Fruit fly (Drosophila melanogaster) whole organism, embryonic: Measurements from ENCODE around the gene Unc50.

Experiments
- Atf-2 ChIP-seq: fragments of 200-800 bp; sonication (Bioruptor generic); optimal IDR thresholded peaks from 2 replicates; lab custom pipeline; 2016; ENCODE audit warnings: missing biosample characterization, missing genetic modification characterization
- CG14441 ChIP-seq: fragments of 200-800 bp; sonication (Bioruptor generic); IDR thresholded peaks from 2 replicates; pipeline ENCODE4 v1.3.6; 2022; ENCODE audit warnings: missing biosample characterization, missing genetic modification characterization
- CG4424 ChIP-seq: fragments of 200-800 bp; sonication (Bioruptor generic); optimal IDR thresholded peaks from 3 replicates; lab custom pipeline; 2016; ENCODE audit warnings: missing biosample characterization, missing genetic modification characterization
- CG6854 ChIP-seq: fragments of 200-800 bp; sonication (Bioruptor generic); optimal IDR thresholded peaks from 3 replicates; lab custom pipeline; 2017; ENCODE audit warnings: missing biosample characterization, mild to moderate bottlenecking, missing genetic modification characterization
- Med ChIP-seq: fragments of 200-800 bp; sonication (Bioruptor generic); peaks from one replicate; lab custom pipeline; 2016; ENCODE audit warnings: missing biosample characterization, missing genetic modification characterization, mild to moderate bottlenecking, inconsistent platforms, moderate library complexity
- Vsx1 ChIP-seq: fragments of 200-800 bp; sonication (Bioruptor generic); optimal IDR thresholded peaks from 2 replicates; lab custom pipeline; 2017; ENCODE audit warnings: missing biosample characterization, mild to moderate bottlenecking, missing genetic modification characterization, missing genetic modification reagents
- bowl ChIP-seq: fragments of 200-800 bp; sonication (Bioruptor generic); IDR thresholded peaks from 2 replicates; pipeline ENCODE4 v1.3.6; 2022; ENCODE audit warnings: missing biosample characterization, missing genetic modification characterization
- caup ChIP-seq: fragments of 200-800 bp; sonication (Bioruptor generic); optimal IDR thresholded peaks from 3 replicates; lab custom pipeline; 2017; ENCODE audit warnings: missing biosample characterization, mild to moderate bottlenecking, missing genetic modification characterization, moderate library complexity; ENCODE audit not compliant: severe bottlenecking
- phol ChIP-seq: fragments of 200-800 bp; sonication (Bioruptor generic); optimal IDR thresholded peaks from 3 replicates; lab custom pipeline; 2018; ENCODE audit warnings: missing biosample characterization, mild to moderate bottlenecking, missing genetic modification characterization, moderate library complexity
- sens ChIP-seq: fragments of 200-800 bp; sonication (Bioruptor generic); peaks from one replicate; lab custom pipeline; 2016; ENCODE audit warnings: missing biosample characterization, missing genetic modification characterization
- sna ChIP-seq: fragments of 200-800 bp; sonication (Bioruptor generic); IDR thresholded peaks from 2 replicates; pipeline ENCODE4 v1.3.6; 2022; ENCODE audit warnings: missing biosample characterization, missing genetic modification characterization; ENCODE audit not compliant: partially characterized antibody
- sqz ChIP-seq: fragments of 200-800 bp; sonication (Bioruptor generic); optimal IDR thresholded peaks from 3 replicates; lab custom pipeline; 2018; ENCODE audit warnings: missing biosample characterization, mild to moderate bottlenecking, missing genetic modification characterization
- ssp ChIP-seq: fragments of 200-800 bp; sonication (Bioruptor generic); IDR thresholded peaks from 2 replicates; pipeline ENCODE4 v1.3.6; 2022; ENCODE audit warnings: missing biosample characterization, missing genetic modification characterization
- tio ChIP-seq: fragments of 200-800 bp; sonication (Bioruptor generic); optimal IDR thresholded peaks from 2 replicates; lab custom pipeline; 2017; ENCODE audit warnings: missing biosample characterization, missing genetic modification characterization, inconsistent platforms

DNA sequence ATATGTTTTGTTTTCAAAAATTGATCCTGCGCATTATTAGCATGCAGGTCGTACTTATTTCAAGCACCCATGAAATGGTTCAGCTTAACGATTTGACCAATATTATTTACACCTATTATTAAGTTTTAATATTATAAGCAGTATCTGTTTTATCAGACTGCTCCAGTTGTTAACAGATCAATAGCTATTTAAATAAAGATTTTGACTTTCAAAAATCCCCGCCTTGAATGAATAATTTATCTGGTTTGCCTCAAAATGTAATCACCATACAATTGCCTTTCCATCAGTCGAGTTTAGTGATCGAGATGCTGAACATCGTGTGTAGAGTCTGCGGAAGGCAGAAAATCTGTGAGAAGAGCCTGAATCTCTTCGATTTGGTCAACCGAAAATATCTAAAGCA, 48.8 kb upstream of the Unc50 start, which contains the start of gene ouib:
- TF ChIP-seq Med (no peak), Vsx1 (GFP tag; lab: Kevin White, UChicago) (no peak), sens (GFP tag; lab: Kevin White, UChicago) (no peak), phol (tag; lab: Kevin White, UChicago) (no peak), sqz (no peak), Atf-2 (no peak), caup (GFP tag; lab: Kevin White, UChicago) (no peak), CG4424 (no peak), bowl (GFP tag; lab: Robert Waterston, UW) (no peak), CG6854 (GFP tag; lab: Kevin White, UChicago) (no peak), ssp (GFP tag; lab: Robert Waterston, UW) (no peak), sna (no peak), CG14441 (GFP tag; lab: Robert Waterston, UW) (no peak), tio (no peak)
